Fruit fly (Drosophila melanogaster): Measurements from ENCODE around the gene CCT6.

The CCT6 gene

dm6 chrX:15703720-15704206, 42.7 kb upstream of the CCT6 start, which contains the start of the genes Pis and Hap40 (continued):
- TF ChIP-seq CG7839 (tag; optimal IDR thresholded peaks at IDR 0.05) = peak; percentile 82
- TF ChIP-seq CG31441 (GFP tag; IDR thresholded peaks at IDR 0.05) = peak; percentile 75
- TF ChIP-seq CG9609 (GFP tag; optimal IDR thresholded peaks at IDR 0.05) = peak; percentile 20
- no peak for TF ChIP-seq Dip2 (GFP tag; IDR thresholded peaks at IDR 0.05)
- TF ChIP-seq CG33213 (GFP tag; optimal IDR thresholded peaks at IDR 0.05) = no peak
- no peak for TF ChIP-seq ara (GFP tag; IDR thresholded peaks at IDR 0.05)
- TF ChIP-seq Sox102F (GFP tag; optimal IDR thresholded peaks at IDR 0.05) = no peak
- no peak for TF ChIP-seq CG11696 (GFP tag; IDR thresholded peaks at IDR 0.05)
- no peak for TF ChIP-seq CG8089 (GFP tag; optimal IDR thresholded peaks at IDR 0.05)
- peak; percentile 72 for TF ChIP-seq CG18619 (GFP tag; optimal IDR thresholded peaks at IDR 0.05)
- peak; percentile 62 for TF ChIP-seq pzg (GFP tag; optimal IDR thresholded peaks at IDR 0.05)
- no peak for TF ChIP-seq CG14860 (GFP tag; IDR thresholded peaks at IDR 0.05; ENCODE audit: partially characterized antibody)
- TF ChIP-seq zen (tag; optimal IDR thresholded peaks at IDR 0.05) = peak; percentile 72
- peak; percentile 50 for TF ChIP-seq Camta (GFP tag; optimal IDR thresholded peaks at IDR 0.05)
- no peak for TF ChIP-seq HmgD (GFP tag; optimal IDR thresholded peaks at IDR 0.05)
- TF ChIP-seq CG13287 (GFP tag; IDR thresholded peaks at IDR 0.05; ENCODE audit: partially characterized antibody) = no peak
- TF ChIP-seq CG6765 (GFP tag; optimal IDR thresholded peaks at IDR 0.05) = no peak
- TF ChIP-seq CG9932 (GFP tag; IDR thresholded peaks at IDR 0.05) = peak; percentile 83
- TF ChIP-seq her (GFP tag; optimal IDR thresholded peaks at IDR 0.05) = no peak
- no peak for TF ChIP-seq en (GFP tag; optimal IDR thresholded peaks at IDR 0.05)
- no peak for TF ChIP-seq Mes4 (GFP tag; optimal IDR thresholded peaks at IDR 0.05)
- peak; percentile 68 for TF ChIP-seq mam (GFP tag; optimal IDR thresholded peaks at IDR 0.05)
- TF ChIP-seq CG11093 (GFP tag; IDR thresholded peaks at IDR 0.05) = peak; percentile 76; the same call in 2 of the 3 replicates
- peak; percentile 71; the same call in 2 of the 3 replicates for TF ChIP-seq CG11456 (GFP tag; IDR thresholded peaks at IDR 0.05)
- TF ChIP-seq lbe (GFP tag; optimal IDR thresholded peaks at IDR 0.05) = peak; percentile 7
- TF ChIP-seq CG15269 (tag; optimal IDR thresholded peaks at IDR 0.05) = peak; percentile 78
- TF ChIP-seq Rx (GFP tag; IDR thresholded peaks at IDR 0.05) = peak; percentile 30; the same call in 1 of the 2 replicates
- no peak for TF ChIP-seq tio (GFP tag; optimal IDR thresholded peaks at IDR 0.05)
- TF ChIP-seq CG2199 (GFP tag; IDR thresholded peaks at IDR 0.05) = 0 out of 3 replicates have a peak, but pooled peaks have one; percentile 29
- TF ChIP-seq Ptx1 (GFP tag; IDR thresholded peaks at IDR 0.05) = peak; percentile 79
- TF ChIP-seq Drgx (GFP tag; IDR thresholded peaks at IDR 0.05) = peak; percentile 47; the same call in 1 of the 2 replicates
- TF ChIP-seq Bdp1 (GFP tag; optimal IDR thresholded peaks at IDR 0.05) = no peak
- peak; percentile 80 for TF ChIP-seq ind (GFP tag; optimal IDR thresholded peaks at IDR 0.05)
- no peak for TF ChIP-seq tup (GFP tag; optimal IDR thresholded peaks at IDR 0.05)
- no peak for TF ChIP-seq Opbp (GFP tag; IDR thresholded peaks at IDR 0.05; ENCODE audit: partially characterized antibody)
- no peak for TF ChIP-seq trh (GFP tag; optimal IDR thresholded peaks at IDR 0.05)
- TF ChIP-seq CG4730 (GFP tag; IDR thresholded peaks at IDR 0.05) = peak; percentile 39; the same call in 1 of the 2 replicates
- no peak for TF ChIP-seq CG5953 (GFP tag; IDR thresholded peaks at IDR 0.05)
- TF ChIP-seq cato (GFP tag; optimal IDR thresholded peaks at IDR 0.05; ENCODE audit: borderline replicate concordance) = peak; percentile 46
- no peak for TF ChIP-seq Bteb2 (GFP tag; optimal IDR thresholded peaks at IDR 0.05)
- TF ChIP-seq pita (GFP tag; optimal IDR thresholded peaks at IDR 0.05) = no peak
- TF ChIP-seq vvl (GFP tag; IDR thresholded peaks at IDR 0.05) = 0 out of 2 replicates have a peak, but pooled peaks have one; percentile 18
- TF ChIP-seq dan (GFP tag; IDR thresholded peaks at IDR 0.05) = no peak; the same call in 1 of the 2 replicates
- peak; percentile 22 for TF ChIP-seq caup (GFP tag; optimal IDR thresholded peaks at IDR 0.05; ENCODE audit: severe bottlenecking)
- no peak for TF ChIP-seq CG6175 (GFP tag; IDR thresholded peaks at IDR 0.05)
- no peak for TF ChIP-seq Kr (GFP tag; optimal IDR thresholded peaks at IDR 0.05)
- TF ChIP-seq CHES-1-like (GFP tag; optimal IDR thresholded peaks at IDR 0.05) = peak; percentile 30
- TF ChIP-seq kah (GFP tag; optimal IDR thresholded peaks at IDR 0.05) = no peak
- TF ChIP-seq Myb (GFP tag; optimal IDR thresholded peaks at IDR 0.05) = peak; percentile 18
- no peak for TF ChIP-seq CG18599 (GFP tag; optimal IDR thresholded peaks at IDR 0.05)
- no peak for TF ChIP-seq da (GFP tag; optimal IDR thresholded peaks at IDR 0.05)

All from whole organism, embryonic.